Fruit fly (Drosophila melanogaster) whole organism, embryonic: ENCODE results near the gene Lamtor5.
A peak's percentile ranks its signal among the peaks of the same experiment; 100 is the strongest.

Experiments used
- Ada2b ChIP-seq: fragments of 200-800 bp; sonication (Bioruptor generic); IDR thresholded peaks from 2 replicates; pipeline ENCODE4 v1.3.6; 2022; ENCODE audit warnings: missing biosample characterization, missing genetic modification characterization
- CG11398 ChIP-seq: fragments of 200-800 bp; sonication (Bioruptor generic); optimal IDR thresholded peaks from 2 replicates; lab custom pipeline; 2016; ENCODE audit warnings: missing biosample characterization, missing genetic modification characterization
- CG11696 ChIP-seq: fragments of 200-800 bp; sonication (Bioruptor generic); IDR thresholded peaks from 2 replicates; pipeline ENCODE4 v1.3.6; 2022; ENCODE audit warnings: missing biosample characterization, missing genetic modification characterization
- CG12155 ChIP-seq: fragments of 200-800 bp; sonication (Bioruptor generic); optimal IDR thresholded peaks from 3 replicates; lab custom pipeline; 2016; ENCODE audit warnings: missing biosample characterization, missing genetic modification characterization
- CG12219 ChIP-seq: fragments of 200-800 bp; sonication (Bioruptor generic); optimal IDR thresholded peaks from 3 replicates; lab custom pipeline; 2018; ENCODE audit warnings: missing biosample characterization, mild to moderate bottlenecking, missing genetic modification characterization
- CG13624 ChIP-seq: fragments of 200-800 bp; sonication (Bioruptor generic); optimal IDR thresholded peaks from 2 replicates; lab custom pipeline; 2016; ENCODE audit warnings: missing biosample characterization, missing genetic modification characterization
- CG15479 ChIP-seq: fragments of 200-800 bp; sonication (Bioruptor generic); optimal IDR thresholded peaks from 3 replicates; lab custom pipeline; 2019; ENCODE audit warnings: missing biosample characterization, mild to moderate bottlenecking, missing genetic modification characterization, moderate library complexity
- CG1603 ChIP-seq: fragments of 200-800 bp; sonication (Bioruptor generic); optimal IDR thresholded peaks from 2 replicates; lab custom pipeline; 2019; ENCODE audit warnings: missing biosample characterization, mild to moderate bottlenecking, missing genetic modification characterization, moderate library complexity
- CG16779 ChIP-seq: fragments of 200-800 bp; sonication (Bioruptor generic); IDR thresholded peaks from 2 replicates; pipeline ENCODE4 v1.3.6; 2022; ENCODE audit warnings: missing biosample characterization, missing genetic modification characterization
- CG16815 ChIP-seq: fragments of 200-800 bp; sonication (Bioruptor generic); optimal IDR thresholded peaks from 3 replicates; lab custom pipeline; 2017; ENCODE audit warnings: missing biosample characterization, mild to moderate bottlenecking, missing genetic modification characterization
- CG16863 ChIP-seq: fragments of 200-800 bp; sonication (Bioruptor generic); optimal IDR thresholded peaks from 3 replicates; lab custom pipeline; 2016; ENCODE audit warnings: missing biosample characterization, missing genetic modification characterization
- CG17568 ChIP-seq: fragments of 200-800 bp; sonication (Bioruptor generic); optimal IDR thresholded peaks from 2 replicates; lab custom pipeline; 2018; ENCODE audit warnings: missing biosample characterization, mild to moderate bottlenecking, missing genetic modification characterization, moderate library complexity
- CG17612 ChIP-seq: fragments of 200-800 bp; sonication (Bioruptor generic); IDR thresholded peaks from 2 replicates; pipeline ENCODE4 v1.3.6; 2022; ENCODE audit warnings: missing biosample characterization, missing genetic modification characterization
- CG17829 ChIP-seq: fragments of 200-800 bp; optimal IDR thresholded peaks from 2 replicates; lab custom pipeline; 2019; ENCODE audit warnings: missing biosample characterization, mild to moderate bottlenecking, missing genetic modification characterization, moderate library complexity
- CG17912 ChIP-seq: fragments of 200-800 bp; sonication (Bioruptor generic); optimal IDR thresholded peaks from 2 replicates; lab custom pipeline; 2018; ENCODE audit warnings: missing biosample characterization, mild to moderate bottlenecking, missing genetic modification characterization
- CG30431 ChIP-seq: fragments of 200-800 bp; sonication (Bioruptor generic); optimal IDR thresholded peaks from 2 replicates; lab custom pipeline; 2017; ENCODE audit warnings: missing biosample characterization, missing genetic modification characterization
- CG3065 ChIP-seq: fragments of 200-800 bp; sonication (Bioruptor generic); optimal IDR thresholded peaks from 2 replicates; lab custom pipeline; 2016; ENCODE audit warnings: missing biosample characterization, missing genetic modification characterization
- CG4820 ChIP-seq: fragments of 200-800 bp; sonication (Bioruptor generic); optimal IDR thresholded peaks from 3 replicates; lab custom pipeline; 2016; ENCODE audit warnings: missing biosample characterization, missing genetic modification characterization
- CG5245 ChIP-seq: fragments of 200-800 bp; sonication (Bioruptor generic); optimal IDR thresholded peaks from 3 replicates; lab custom pipeline; 2016; ENCODE audit warnings: missing biosample characterization, missing genetic modification characterization
- CG7271 ChIP-seq: fragments of 200-800 bp; sonication (Bioruptor generic); optimal IDR thresholded peaks from 2 replicates; lab custom pipeline; 2018; ENCODE audit warnings: missing biosample characterization, mild to moderate bottlenecking, missing genetic modification characterization, moderate library complexity
- CG8388 ChIP-seq: fragments of 200-800 bp; sonication (Bioruptor generic); optimal IDR thresholded peaks from 2 replicates; lab custom pipeline; 2019; ENCODE audit warnings: missing biosample characterization, mild to moderate bottlenecking, missing genetic modification characterization, moderate library complexity
- CG9797 ChIP-seq: fragments of 200-800 bp; sonication (Bioruptor generic); optimal IDR thresholded peaks from 3 replicates; lab custom pipeline; 2018; ENCODE audit warnings: missing biosample characterization, mild to moderate bottlenecking, missing genetic modification characterization
- Dip2 ChIP-seq: fragments of 200-800 bp; sonication (Bioruptor generic); IDR thresholded peaks from 2 replicates; pipeline ENCODE4 v1.3.6; 2022; ENCODE audit warnings: missing biosample characterization, missing genetic modification characterization
- E2f1 ChIP-seq: fragments of 200-800 bp; sonication (Bioruptor generic); IDR thresholded peaks from 2 replicates; pipeline ENCODE4 v1.3.6; 2022; ENCODE audit warnings: missing biosample characterization, missing genetic modification characterization
- Ets65A ChIP-seq: fragments of 200-800 bp; sonication (Bioruptor generic); peaks from one replicate; lab custom pipeline; 2016; ENCODE audit warnings: missing biosample characterization, missing genetic modification characterization
- Ets97D ChIP-seq: fragments of 200-800 bp; sonication (Bioruptor generic); optimal IDR thresholded peaks from 3 replicates; lab custom pipeline; 2016; ENCODE audit warnings: missing biosample characterization, missing genetic modification characterization
- Fer2 ChIP-seq: fragments of 200-800 bp; sonication (Bioruptor generic); optimal IDR thresholded peaks from 2 replicates; lab custom pipeline; 2018; ENCODE audit warnings: missing biosample characterization, mild to moderate bottlenecking, missing genetic modification characterization, moderate library complexity
- HLH54F ChIP-seq: fragments of 200-800 bp; sonication (Bioruptor generic); optimal IDR thresholded peaks from 3 replicates; lab custom pipeline; 2016; ENCODE audit warnings: missing biosample characterization, missing genetic modification characterization
- Jarid2 ChIP-seq: fragments of 200-800 bp; sonication (Bioruptor generic); optimal IDR thresholded peaks from 3 replicates; lab custom pipeline; 2017; ENCODE audit warnings: mild to moderate bottlenecking, missing biosample characterization, missing genetic modification reagents, missing genetic modification characterization
- Optix ChIP-seq: fragments of 200-800 bp; sonication (Bioruptor generic); IDR thresholded peaks from 3 replicates; pipeline ENCODE4 v1.3.6; 2022; ENCODE audit warnings: missing biosample characterization, missing genetic modification characterization
- Ptx1 ChIP-seq: fragments of 200-800 bp; sonication (Bioruptor generic); IDR thresholded peaks from 2 replicates; pipeline ENCODE4 v1.3.6; 2022; ENCODE audit warnings: missing biosample characterization, missing genetic modification characterization
- bbx ChIP-seq: fragments of 200-800 bp; sonication (Bioruptor generic); IDR thresholded peaks from 2 replicates; pipeline ENCODE4 v1.3.6; 2022; ENCODE audit warnings: missing biosample characterization, missing genetic modification characterization; ENCODE audit not compliant: partially characterized antibody
- bcd ChIP-seq: fragments of 200-800 bp; sonication (Bioruptor generic); optimal IDR thresholded peaks from 2 replicates; lab custom pipeline; 2017; ENCODE audit warnings: missing biosample characterization, mild to moderate bottlenecking, missing genetic modification characterization
- chn ChIP-seq: fragments of 200-800 bp; sonication (Bioruptor generic); optimal IDR thresholded peaks from 2 replicates; lab custom pipeline; 2016; ENCODE audit warnings: missing biosample characterization, missing genetic modification characterization
- dati ChIP-seq: fragments of 200-800 bp; sonication (Bioruptor generic); IDR thresholded peaks from 2 replicates; pipeline ENCODE4 v1.3.6; 2022; ENCODE audit warnings: missing biosample characterization, missing genetic modification characterization
- ems ChIP-seq: fragments of 200-800 bp; sonication (Bioruptor generic); optimal IDR thresholded peaks from 3 replicates; lab custom pipeline; 2016; ENCODE audit warnings: missing biosample characterization, missing genetic modification characterization
- kni ChIP-seq: fragments of 200-800 bp; sonication (Bioruptor generic); optimal IDR thresholded peaks from 3 replicates; lab custom pipeline; 2017; ENCODE audit warnings: mild to moderate bottlenecking, missing biosample characterization, missing genetic modification reagents, missing genetic modification characterization
- lbe ChIP-seq: fragments of 200-800 bp; sonication (Bioruptor generic); optimal IDR thresholded peaks from 2 replicates; lab custom pipeline; 2016; ENCODE audit warnings: missing biosample characterization, mild to moderate bottlenecking, missing genetic modification characterization
- p53 ChIP-seq: fragments of 200-800 bp; sonication (Bioruptor generic); optimal IDR thresholded peaks from 2 replicates; lab custom pipeline; 2016; ENCODE audit warnings: missing biosample characterization, missing genetic modification characterization
- phol ChIP-seq: fragments of 200-800 bp; sonication (Bioruptor generic); optimal IDR thresholded peaks from 3 replicates; lab custom pipeline; 2018; ENCODE audit warnings: missing biosample characterization, mild to moderate bottlenecking, missing genetic modification characterization, moderate library complexity
- run ChIP-seq: fragments of 200-800 bp; sonication (Bioruptor generic); optimal IDR thresholded peaks from 3 replicates; lab custom pipeline; 2018; ENCODE audit warnings: missing biosample characterization, mild to moderate bottlenecking, missing genetic modification characterization
- scrt ChIP-seq: fragments of 200-800 bp; sonication (Bioruptor generic); optimal IDR thresholded peaks from 2 replicates; lab custom pipeline; 2018; ENCODE audit warnings: missing biosample characterization, mild to moderate bottlenecking, missing genetic modification characterization, moderate library complexity
- sens-2 ChIP-seq: fragments of 200-800 bp; sonication (Bioruptor generic); IDR thresholded peaks from 2 replicates; pipeline ENCODE4 v1.3.6; 2022; ENCODE audit warnings: missing biosample characterization, missing genetic modification characterization
- shn ChIP-seq: fragments of 200-800 bp; sonication (Bioruptor generic); optimal IDR thresholded peaks from 3 replicates; lab custom pipeline; 2016; ENCODE audit warnings: missing biosample characterization, missing genetic modification characterization
- sima ChIP-seq: fragments of 200-800 bp; sonication (Bioruptor generic); optimal IDR thresholded peaks from 2 replicates; lab custom pipeline; 2016; ENCODE audit warnings: missing biosample characterization, missing genetic modification characterization
- sisA ChIP-seq: fragments of 200-800 bp; sonication (Bioruptor generic); IDR thresholded peaks from 2 replicates; pipeline ENCODE4 v1.3.6; 2022; ENCODE audit warnings: missing biosample characterization, missing genetic modification characterization
- sqz ChIP-seq: fragments of 200-800 bp; sonication (Bioruptor generic); optimal IDR thresholded peaks from 3 replicates; lab custom pipeline; 2018; ENCODE audit warnings: missing biosample characterization, mild to moderate bottlenecking, missing genetic modification characterization
- tio ChIP-seq: fragments of 200-800 bp; sonication (Bioruptor generic); optimal IDR thresholded peaks from 2 replicates; lab custom pipeline; 2017; ENCODE audit warnings: missing biosample characterization, missing genetic modification characterization, inconsistent platforms
- twi ChIP-seq: fragments of 200-800 bp; optimal IDR thresholded peaks from 2 replicates; lab custom pipeline; 2019; ENCODE audit warnings: missing biosample characterization, mild to moderate bottlenecking, missing genetic modification characterization, moderate library complexity
- vfl ChIP-seq: fragments of 200-800 bp; sonication (Bioruptor generic); optimal IDR thresholded peaks from 2 replicates; lab custom pipeline; 2016; ENCODE audit warnings: missing biosample characterization, missing genetic modification characterization

Lamtor5 gene

DNA sequence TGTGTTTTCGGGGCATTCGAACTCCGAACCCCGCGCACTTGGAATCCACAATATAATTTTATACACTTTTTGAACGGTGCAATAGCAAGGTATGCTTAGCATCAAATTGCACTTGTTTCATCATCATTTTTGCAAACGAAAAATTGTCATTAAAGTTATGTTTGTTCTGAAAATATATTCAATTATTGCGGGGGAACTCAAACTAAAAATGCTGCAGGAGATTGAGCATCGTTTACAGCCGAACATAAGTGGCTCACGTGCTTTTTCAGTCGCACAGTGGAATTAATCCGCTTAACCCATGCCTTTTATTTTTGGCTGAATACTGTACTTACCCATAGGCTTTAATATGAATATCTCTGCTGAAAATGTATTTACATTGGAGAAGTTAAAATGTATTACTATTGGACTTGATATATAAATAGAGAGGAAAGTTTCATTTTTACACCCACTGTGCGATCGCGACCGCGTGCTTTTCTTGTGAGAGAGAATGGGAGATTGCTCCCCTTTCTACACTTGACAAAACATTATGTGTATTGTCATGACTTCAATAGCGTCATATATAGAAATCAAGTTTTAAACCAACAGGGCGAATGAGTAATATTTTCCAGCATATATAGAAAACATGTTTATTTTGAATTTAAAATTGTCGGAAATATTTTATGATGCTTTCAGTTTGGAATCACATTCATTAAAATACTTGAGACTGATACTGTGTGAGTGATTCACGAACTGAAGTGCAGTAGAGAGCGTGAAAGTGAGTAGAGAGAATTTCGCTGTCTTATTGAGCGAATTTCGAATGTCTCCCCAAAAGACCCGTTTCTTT lies 28.2 kb downstream of the Lamtor5 start (continued):
- peak; percentile 95 for TF ChIP-seq CG8388 (GFP tag; lab: Kevin White, UChicago)
- peak; percentile 94 for TF ChIP-seq bcd (GFP tag; lab: Kevin White, UChicago)
- peak; percentile 91 for TF ChIP-seq CG17612
- peak; percentile 99 for TF ChIP-seq Ets65A (GFP tag; lab: Kevin White, UChicago)
- TF ChIP-seq sisA (GFP tag; lab: Robert Waterston, UW): peak; percentile 93
- peak; percentile 96 for TF ChIP-seq lbe (GFP tag; lab: Kevin White, UChicago)
- TF ChIP-seq CG9797 (GFP tag; lab: Kevin White, UChicago): peak; percentile 39
- TF ChIP-seq CG13624 (GFP tag; lab: Kevin White, UChicago): peak; percentile 95
- peak; percentile 95 for TF ChIP-seq tio (GFP tag; lab: Kevin White, UChicago)
- TF ChIP-seq shn (GFP tag; lab: Kevin White, UChicago): peak; percentile 92
- TF ChIP-seq CG11398 (GFP tag; lab: Kevin White, UChicago): peak; percentile 88
- TF ChIP-seq chn (GFP tag; lab: Kevin White, UChicago): peak; percentile 93
- TF ChIP-seq Ada2b (GFP tag; lab: Robert Waterston, UW): peak; percentile 97
- peak; percentile 82 for TF ChIP-seq kni (GFP tag; lab: Kevin White, UChicago)
- TF ChIP-seq sima: peak; percentile 84
- peak; percentile 61 for TF ChIP-seq CG17912
- TF ChIP-seq run (tag; lab: Kevin White, UChicago): peak; percentile 92
- peak; percentile 93 for TF ChIP-seq CG16863 (GFP tag; lab: Kevin White, UChicago)
- peak; percentile 94 for TF ChIP-seq phol (tag; lab: Kevin White, UChicago)
- peak; percentile 94 for TF ChIP-seq ems (GFP tag; lab: Kevin White, UChicago)
- peak; percentile 95 for TF ChIP-seq dati (GFP tag; lab: Robert Waterston, UW)
- TF ChIP-seq scrt: peak; percentile 91
- TF ChIP-seq Fer2: peak; percentile 88
- peak; percentile 75 for TF ChIP-seq CG7271
- TF ChIP-seq sqz (GFP tag; lab: Kevin White, UChicago): peak; percentile 90
- peak; percentile 96 for TF ChIP-seq CG12219
- peak; percentile 94 for TF ChIP-seq CG17829
- TF ChIP-seq bbx: no peak
- peak; percentile 93 for TF ChIP-seq Optix
- TF ChIP-seq Ptx1 (GFP tag; lab: Robert Waterston, UW): peak; percentile 97
- TF ChIP-seq CG16779 (GFP tag; lab: Robert Waterston, UW): peak; percentile 97
- peak; percentile 85 for TF ChIP-seq CG16815 (GFP tag; lab: Kevin White, UChicago)
- TF ChIP-seq CG12155 (GFP tag; lab: Kevin White, UChicago): peak; percentile 93
- peak; percentile 93 for TF ChIP-seq CG17568 (GFP tag; lab: Kevin White, UChicago)
- peak; percentile 74 for TF ChIP-seq Jarid2
- peak; percentile 59; the same call in 1 of the 2 replicates for TF ChIP-seq Dip2 (GFP tag; lab: Robert Waterston, UW)
- TF ChIP-seq sens-2 (GFP tag; lab: Robert Waterston, UW): peak; percentile 96
- peak; percentile 86 for TF ChIP-seq vfl (GFP tag; lab: Kevin White, UChicago)
- TF ChIP-seq CG3065 (GFP tag; lab: Kevin White, UChicago): peak; percentile 75
- TF ChIP-seq CG1603: peak; percentile 97
- peak; percentile 90 for TF ChIP-seq CG4820 (GFP tag; lab: Kevin White, UChicago)
- TF ChIP-seq CG11696: peak; percentile 93
- peak; percentile 86 for TF ChIP-seq CG5245 (GFP tag; lab: Kevin White, UChicago)
- no peak for TF ChIP-seq CG15479 (GFP tag; lab: Kevin White, UChicago)
- peak; percentile 87 for TF ChIP-seq p53 (GFP tag; lab: Kevin White, UChicago)
- peak; percentile 85 for TF ChIP-seq twi (tag; lab: Kevin White, UChicago)
- TF ChIP-seq Ets97D (GFP tag; lab: Kevin White, UChicago): peak; percentile 82
- peak; percentile 80 for TF ChIP-seq CG30431 (GFP tag; lab: Kevin White, UChicago)
- TF ChIP-seq E2f1: peak; percentile 96
- peak; percentile 92 for TF ChIP-seq HLH54F
